Worm (Caenorhabditis elegans) whole organism, young adult: ENCODE results near the gene dsl-5.

Experiments used
- C17E4.6 ChIP-seq: fragments of 200-800 bp; sonication (Bioruptor generic); IDR thresholded peaks from 2 replicates; pipeline ENCODE4 v1.3.6; 2022; ENCODE audit warnings: missing genetic modification reagents, missing genetic modification characterization, missing compliant biosample characterization
- F37B4.10 ChIP-seq: fragments of 200-800 bp; sonication (Bioruptor generic); IDR thresholded peaks from 2 replicates; pipeline ENCODE4 v1.3.6; 2022; ENCODE audit warnings: missing genetic modification characterization, missing compliant biosample characterization
- F39B2.1 ChIP-seq: fragments of 200-800 bp; sonication (Bioruptor generic); IDR thresholded peaks from 2 replicates; pipeline ENCODE4 v1.3.6; 2022; ENCODE audit warnings: missing genetic modification reagents, missing genetic modification characterization, missing compliant biosample characterization
- F57A8.1 ChIP-seq: fragments of 200-800 bp; sonication (Bioruptor generic); optimal IDR thresholded peaks from 2 replicates; lab custom pipeline; 2018; ENCODE audit warnings: mild to moderate bottlenecking, missing genetic modification characterization, moderate library complexity, missing compliant biosample characterization
- K11D2.4 ChIP-seq: fragments of 200-800 bp; sonication (Bioruptor generic); IDR thresholded peaks from 2 replicates; pipeline ENCODE4 v1.3.6; 2022; ENCODE audit warnings: missing genetic modification reagents, missing genetic modification characterization, missing compliant biosample characterization
- K12H6.12 ChIP-seq: fragments of 200-800 bp; sonication (Bioruptor generic); optimal IDR thresholded peaks from 2 replicates; lab custom pipeline; 2018; ENCODE audit warnings: mild to moderate bottlenecking, missing genetic modification characterization, missing compliant biosample characterization
- T07F8.4 ChIP-seq: sonication (generic microtip); optimal IDR thresholded peaks from 2 replicates; lab custom pipeline; 2016; ENCODE audit warnings: mild to moderate bottlenecking, missing genetic modification characterization, moderate library complexity, missing compliant biosample characterization
- aptf-2 ChIP-seq: fragments of 200-800 bp; sonication (Bioruptor generic); conservative IDR thresholded peaks from 2 replicates; pipeline ENCODE4 v1.3.6; 2022; ENCODE audit warnings: missing genetic modification reagents, missing genetic modification characterization, missing compliant biosample characterization
- atf-7 ChIP-seq: sonication (generic microtip); optimal IDR thresholded peaks from 2 replicates; lab custom pipeline; 2017; ENCODE audit warnings: mild to moderate bottlenecking, missing genetic modification characterization, missing compliant biosample characterization
- attf-3 ChIP-seq: fragments of 200-800 bp; sonication (Bioruptor generic); conservative IDR thresholded peaks from 2 replicates; pipeline ENCODE4 v1.3.6; 2022; ENCODE audit warnings: missing genetic modification reagents, missing genetic modification characterization, missing compliant biosample characterization
- attf-5 ChIP-seq: fragments of 200-800 bp; sonication (Bioruptor generic); optimal IDR thresholded peaks from 2 replicates; lab custom pipeline; 2018; ENCODE audit warnings: mild to moderate bottlenecking, missing genetic modification characterization, missing compliant biosample characterization
- bed-1 ChIP-seq: fragments of 200-800 bp; sonication (Bioruptor generic); IDR thresholded peaks from 2 replicates; pipeline ENCODE4 v1.3.6; 2022; ENCODE audit warnings: missing genetic modification reagents, missing genetic modification characterization, missing compliant biosample characterization
- bed-2 ChIP-seq: fragments of 200-800 bp; sonication (Bioruptor generic); IDR thresholded peaks from 2 replicates; pipeline ENCODE4 v1.3.6; 2022; ENCODE audit warnings: missing genetic modification reagents, missing genetic modification characterization, missing compliant biosample characterization
- cebp-1 ChIP-seq, 2 experiments: fragments of 200-800 bp in 1 of 2; sonication (Bioruptor generic) in 1 of 2; sonication (generic microtip) in 1 of 2; IDR thresholded peaks in 1 of 2; optimal IDR thresholded peaks in 1 of 2; 2 replicates each; pipeline versions ENCODE4 v1.3.6 to Lab custom; 2017 to 2022; ENCODE audit warnings: missing compliant biosample characterization in 2 of 2, missing genetic modification characterization in 2 of 2, mild to moderate bottlenecking in 1 of 2, missing genetic modification reagents in 1 of 2, moderate library complexity in 1 of 2
- ceh-58 ChIP-seq: fragments of 200-800 bp; sonication (Bioruptor generic); IDR thresholded peaks from 2 replicates; pipeline ENCODE4 v1.3.6; 2022; ENCODE audit warnings: missing genetic modification characterization, missing compliant biosample characterization
- ceh-79 ChIP-seq: sonication (generic microtip); optimal IDR thresholded peaks from 2 replicates; lab custom pipeline; 2017; ENCODE audit warnings: mild to moderate bottlenecking, missing genetic modification characterization, missing compliant biosample characterization
- ceh-91 ChIP-seq: fragments of 200-800 bp; sonication (Bioruptor generic); IDR thresholded peaks from 2 replicates; pipeline ENCODE4 v1.3.6; 2022; ENCODE audit warnings: missing genetic modification reagents, missing genetic modification characterization, missing compliant biosample characterization
- die-1 ChIP-seq: sonication (generic microtip); optimal IDR thresholded peaks from 2 replicates; lab custom pipeline; 2016; ENCODE audit warnings: missing genotype, mild to moderate bottlenecking, missing genetic modification characterization, missing compliant biosample characterization
- efl-1 ChIP-seq: fragments of 150-350 bp; optimal IDR thresholded peaks from 2 replicates; lab custom pipeline; 2014; ENCODE audit warnings: missing biosample characterization, missing genetic modification reagents, missing genetic modification characterization
- egl-44 ChIP-seq: fragments of 200-800 bp; sonication (Bioruptor generic); IDR thresholded peaks from 2 replicates; pipeline ENCODE4 v1.3.6; 2022; ENCODE audit warnings: missing genetic modification reagents, missing genetic modification characterization, missing compliant biosample characterization
- egrh-3 ChIP-seq: fragments of 200-800 bp; sonication (Bioruptor generic); IDR thresholded peaks from 2 replicates; pipeline ENCODE4 v1.3.6; 2022; ENCODE audit warnings: missing genetic modification reagents, missing genetic modification characterization, missing compliant biosample characterization
- gei-17 ChIP-seq: fragments of 200-800 bp; sonication (Bioruptor generic); optimal IDR thresholded peaks from 2 replicates; lab custom pipeline; 2018; ENCODE audit warnings: mild to moderate bottlenecking, missing genetic modification characterization, missing compliant biosample characterization
- him-1 ChIP-seq: sonication (generic microtip); optimal IDR thresholded peaks from 2 replicates; lab custom pipeline; 2016; ENCODE audit warnings: missing genotype, missing genetic modification reagents, missing genetic modification characterization, missing compliant biosample characterization
- hlh-26 ChIP-seq: fragments of 200-800 bp; sonication (Bioruptor generic); conservative IDR thresholded peaks from 2 replicates; pipeline ENCODE4 v1.3.6; 2022; ENCODE audit warnings: missing genetic modification reagents, missing genetic modification characterization, missing compliant biosample characterization
- hmg-1.2 ChIP-seq: fragments of 200-800 bp; sonication (Bioruptor generic); IDR thresholded peaks from 2 replicates; pipeline ENCODE4 v1.3.6; 2022; ENCODE audit warnings: missing genetic modification reagents, missing genetic modification characterization, missing compliant biosample characterization
- lin-26 ChIP-seq: fragments of 200-800 bp; sonication (Bioruptor generic); IDR thresholded peaks from 2 replicates; pipeline ENCODE4 v1.3.6; 2022; ENCODE audit warnings: missing genetic modification reagents, missing genetic modification characterization, missing compliant biosample characterization
- lin-35 ChIP-seq, 3 experiments: fragments of 150-350 bp in 2 of 3; sonication (generic microtip) in 1 of 3; optimal IDR thresholded peaks; 2 replicates each; lab custom pipeline; 2014 to 2018; ENCODE audit warnings: missing biosample characterization in 3 of 3, missing genetic modification characterization in 3 of 3, missing genetic modification reagents in 3 of 3
- lsl-1 ChIP-seq: fragments of 200-800 bp; sonication (Bioruptor generic); optimal IDR thresholded peaks from 2 replicates; lab custom pipeline; 2018; ENCODE audit warnings: mild to moderate bottlenecking, missing genetic modification characterization, moderate library complexity, missing compliant biosample characterization
- lsy-27 ChIP-seq: sonication (generic microtip); optimal IDR thresholded peaks from 2 replicates; lab custom pipeline; 2017; ENCODE audit warnings: missing genetic modification characterization, mild to moderate bottlenecking, missing compliant biosample characterization, antibody characterized with exemption, missing genotype, borderline replicate concordance; ENCODE audit not compliant: insufficient read depth
- madf-10 ChIP-seq: sonication (generic microtip); optimal IDR thresholded peaks from 2 replicates; lab custom pipeline; 2016; ENCODE audit warnings: mild to moderate bottlenecking, missing genetic modification characterization, missing compliant biosample characterization
- madf-3 ChIP-seq: fragments of 200-800 bp; sonication (Bioruptor generic); IDR thresholded peaks from 2 replicates; pipeline ENCODE4 v1.3.6; 2022; ENCODE audit warnings: missing genetic modification reagents, missing genetic modification characterization, missing compliant biosample characterization
- madf-8 ChIP-seq: fragments of 200-800 bp; sonication (Bioruptor generic); conservative IDR thresholded peaks from 2 replicates; pipeline ENCODE4 v1.3.6; 2022; ENCODE audit warnings: missing genetic modification reagents, missing genetic modification characterization, missing compliant biosample characterization
- mel-28 ChIP-seq: sonication (generic microtip); optimal IDR thresholded peaks from 2 replicates; lab custom pipeline; 2016; ENCODE audit warnings: borderline replicate concordance, mild to moderate bottlenecking, missing genetic modification characterization, missing compliant biosample characterization
- mes-4 ChIP-seq: sonication (generic microtip); optimal IDR thresholded peaks from 2 replicates; lab custom pipeline; 2016; ENCODE audit warnings: missing genotype, missing genetic modification characterization, missing compliant biosample characterization
- nfyb-1 ChIP-seq: fragments of 200-800 bp; sonication (Bioruptor generic); IDR thresholded peaks from 2 replicates; pipeline ENCODE4 v1.3.6; 2022; ENCODE audit warnings: missing genetic modification reagents, missing genetic modification characterization, missing compliant biosample characterization
- nhr-80 ChIP-seq: sonication (generic microtip); optimal IDR thresholded peaks from 2 replicates; lab custom pipeline; 2016; ENCODE audit warnings: missing genetic modification characterization, missing compliant biosample characterization
- rcor-1 ChIP-seq: fragments of 200-800 bp; sonication (Bioruptor generic); IDR thresholded peaks from 2 replicates; pipeline ENCODE4 v1.3.6; 2022; ENCODE audit warnings: missing genetic modification reagents, missing genetic modification characterization, missing compliant biosample characterization
- rec-8 ChIP-seq, 2 experiments: sonication (generic microtip); optimal IDR thresholded peaks; 2 replicates each; lab custom pipeline; 2016; ENCODE audit warnings: mild to moderate bottlenecking in 2 of 2, missing genetic modification characterization in 2 of 2, missing genetic modification reagents in 2 of 2, missing genotype in 2 of 2, missing biosample characterization in 1 of 2, missing compliant biosample characterization in 1 of 2, moderate library complexity in 1 of 2
- sdz-38 ChIP-seq: sonication (generic microtip); optimal IDR thresholded peaks from 2 replicates; lab custom pipeline; 2016; ENCODE audit warnings: missing genotype, missing genetic modification characterization, missing compliant biosample characterization
- snpc-1.1 ChIP-seq: sonication (generic microtip); optimal IDR thresholded peaks from 2 replicates; lab custom pipeline; 2017; ENCODE audit warnings: missing genetic modification characterization, mild to moderate bottlenecking, missing compliant biosample characterization, antibody characterized with exemption, moderate library complexity, missing genotype, missing genetic modification reagents; ENCODE audit not compliant: insufficient read depth
- tlf-1 ChIP-seq: fragments of 200-800 bp; sonication (Bioruptor generic); optimal IDR thresholded peaks from 2 replicates; lab custom pipeline; 2018; ENCODE audit warnings: mild to moderate bottlenecking, missing genetic modification characterization, missing compliant biosample characterization
- unc-130 ChIP-seq: sonication (generic microtip); optimal IDR thresholded peaks from 2 replicates; lab custom pipeline; 2016; ENCODE audit warnings: missing genetic modification reagents, missing genetic modification characterization, missing compliant biosample characterization
- zfh-2 ChIP-seq: fragments of 200-800 bp; sonication (Bioruptor generic); conservative IDR thresholded peaks from 2 replicates; pipeline ENCODE4 v1.3.6; 2022; ENCODE audit warnings: missing genetic modification reagents, missing genetic modification characterization, missing compliant biosample characterization
- ztf-18 ChIP-seq: sonication (generic microtip); optimal IDR thresholded peaks from 2 replicates; lab custom pipeline; 2016; ENCODE audit warnings: missing genotype, mild to moderate bottlenecking, missing genetic modification characterization, missing compliant biosample characterization
- ztf-26 ChIP-seq: sonication (generic microtip); optimal IDR thresholded peaks from 2 replicates; lab custom pipeline; 2017; ENCODE audit warnings: missing genetic modification characterization, missing compliant biosample characterization

Gene dsl-5

DNA sequence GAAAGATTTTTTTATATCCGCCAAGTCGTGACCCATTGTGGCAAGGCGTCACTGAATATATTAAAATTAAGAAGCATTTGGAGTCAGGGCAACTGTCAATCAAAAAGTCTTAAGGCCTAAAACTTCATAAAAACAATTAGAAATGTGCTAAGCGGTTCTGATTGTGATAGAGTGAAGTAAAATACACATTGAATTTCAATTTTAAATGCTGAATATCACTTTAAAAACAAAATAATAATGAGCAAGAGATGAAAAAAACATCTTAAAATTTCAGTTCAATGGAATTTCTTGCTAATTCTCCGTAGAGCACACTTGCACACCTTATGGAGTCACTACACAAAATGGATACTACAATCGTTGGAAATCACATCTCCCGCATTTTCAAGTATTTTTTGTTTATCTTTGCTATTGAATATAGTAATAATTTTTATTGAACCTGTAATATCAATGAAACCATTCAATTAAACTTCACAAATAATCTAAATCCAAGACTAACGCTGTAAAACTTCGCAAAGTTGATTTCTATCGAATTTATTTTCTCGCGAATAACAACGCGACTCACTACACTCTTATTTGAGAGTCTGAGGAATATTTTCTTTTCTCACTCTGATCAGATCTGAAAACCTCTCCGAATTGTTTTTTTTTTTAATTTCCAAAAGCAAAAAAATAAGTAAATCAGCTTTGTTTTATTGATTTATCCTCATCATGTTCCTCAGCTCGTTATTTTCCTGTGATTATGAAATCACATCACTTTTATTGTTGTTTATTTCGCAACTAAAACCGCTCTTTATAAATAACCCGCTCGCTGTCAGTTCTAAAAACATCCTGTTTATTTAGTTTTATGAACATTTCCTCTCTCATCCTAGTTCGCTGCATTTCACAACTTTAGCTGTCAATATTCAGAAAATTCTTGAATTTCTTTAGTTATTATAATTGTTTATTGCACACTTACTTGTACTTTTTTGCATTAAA, 14.9 kb upstream of the dsl-5 start, which contains the start of gene mars-1 (continued):
- TF ChIP-seq ztf-18 (tag; lab: Kevin White, UChicago), result no peak
- TF ChIP-seq attf-5 (GFP tag; lab: Kevin White, UChicago), result peak; percentile 54
- no peak for TF ChIP-seq attf-3
- no peak for TF ChIP-seq ceh-79 (tag; lab: Kevin White, UChicago)
- peak; percentile 31; the same call in 1 of the 2 replicates for TF ChIP-seq hmg-1.2 (GFP tag; lab: Robert Waterston, UW)
- no peak for TF ChIP-seq F57A8.1 (GFP tag; lab: Kevin White, UChicago)
- no peak for TF ChIP-seq zfh-2 (GFP tag; lab: Robert Waterston, UW)
- TF ChIP-seq ceh-58, result no peak
- no peak for TF ChIP-seq bed-1 (GFP tag; lab: Robert Waterston, UW)
- 0 out of 2 replicates have a peak, but pooled peaks have one; percentile 31 for TF ChIP-seq K11D2.4 (GFP tag; lab: Robert Waterston, UW)
- no peak for TF ChIP-seq F37B4.10
- no peak for TF ChIP-seq egl-44
- peak; percentile 1 for TF ChIP-seq madf-10 (tag; lab: Kevin White, UChicago)
- no peak for TF ChIP-seq rec-8 (tag; optimal IDR thresholded peaks at IDR 0.05; lab: Kevin White, UChicago)
- TF ChIP-seq tlf-1, result no peak
- TF ChIP-seq gei-17 (GFP tag; lab: Kevin White, UChicago), result no peak
- no peak for TF ChIP-seq lin-26 (GFP tag; lab: Robert Waterston, UW)
- no peak for TF ChIP-seq F39B2.1 (GFP tag; lab: Robert Waterston, UW)
- TF ChIP-seq mel-28 (tag; lab: Kevin White, UChicago), result no peak
- peak; percentile 43 for TF ChIP-seq lsl-1
- TF ChIP-seq T07F8.4 (tag; lab: Kevin White, UChicago), result no peak
- TF ChIP-seq cebp-1 (GFP tag; IDR thresholded peaks at IDR 0.05; lab: Robert Waterston, UW), result peak; percentile 48; the same call in 1 of the 2 replicates
- peak; percentile 94 for TF ChIP-seq cebp-1 (tag; optimal IDR thresholded peaks at IDR 0.05; lab: Kevin White, UChicago)
- TF ChIP-seq unc-130 (GFP tag; lab: Kevin White, UChicago), result peak; percentile 49
- TF ChIP-seq aptf-2, result no peak
- peak; percentile 22; the same call in 1 of the 2 replicates for TF ChIP-seq rcor-1 (GFP tag; lab: Robert Waterston, UW)
- no peak for TF ChIP-seq sdz-38 (tag; lab: Kevin White, UChicago)
- TF ChIP-seq K12H6.12 (tag; lab: Kevin White, UChicago), result peak; percentile 57
- no peak for TF ChIP-seq him-1 (tag; lab: Kevin White, UChicago)
- TF ChIP-seq nfyb-1, result 0 out of 2 replicates have a peak, but pooled peaks have one; percentile 42
- TF ChIP-seq ztf-26 (tag; lab: Kevin White, UChicago), result no peak
- no peak for TF ChIP-seq die-1 (tag; lab: Kevin White, UChicago)
- TF ChIP-seq madf-3, result no peak
- no peak for TF ChIP-seq bed-2 (GFP tag; lab: Robert Waterston, UW)
- TF ChIP-seq egrh-3, result no peak
- TF ChIP-seq C17E4.6 (GFP tag; lab: Robert Waterston, UW), result no peak
- TF ChIP-seq nhr-80 (tag; lab: Kevin White, UChicago), result peak; percentile 44
- TF ChIP-seq lsy-27 (tag; lab: Kevin White, UChicago), result no peak
- no peak for TF ChIP-seq ceh-91 (GFP tag; lab: Robert Waterston, UW)
- no peak for TF ChIP-seq madf-8 (GFP tag; lab: Robert Waterston, UW)
- no peak for TF ChIP-seq atf-7 (tag; lab: Kevin White, UChicago)
- peak in 1 of 3 experiments; percentile 23 for TF ChIP-seq lin-35 (GFP tag; optimal IDR thresholded peaks at IDR 0.05; lab: Kevin White, UChicago)
- TF ChIP-seq efl-1 (GFP tag; lab: Kevin White, UChicago), result peak; percentile 3
- TF ChIP-seq mes-4 (tag; lab: Kevin White, UChicago), result no peak
- TF ChIP-seq snpc-1.1 (tag; lab: Kevin White, UChicago), result no peak
- TF ChIP-seq hlh-26 (GFP tag; lab: Robert Waterston, UW), result no peak
